Fruit fly (Drosophila melanogaster): ENCODE measurements around the gene Sry-delta.
A peak's percentile ranks its signal among the peaks of the same experiment; 100 is the strongest.

Sry-delta gene

DNA sequence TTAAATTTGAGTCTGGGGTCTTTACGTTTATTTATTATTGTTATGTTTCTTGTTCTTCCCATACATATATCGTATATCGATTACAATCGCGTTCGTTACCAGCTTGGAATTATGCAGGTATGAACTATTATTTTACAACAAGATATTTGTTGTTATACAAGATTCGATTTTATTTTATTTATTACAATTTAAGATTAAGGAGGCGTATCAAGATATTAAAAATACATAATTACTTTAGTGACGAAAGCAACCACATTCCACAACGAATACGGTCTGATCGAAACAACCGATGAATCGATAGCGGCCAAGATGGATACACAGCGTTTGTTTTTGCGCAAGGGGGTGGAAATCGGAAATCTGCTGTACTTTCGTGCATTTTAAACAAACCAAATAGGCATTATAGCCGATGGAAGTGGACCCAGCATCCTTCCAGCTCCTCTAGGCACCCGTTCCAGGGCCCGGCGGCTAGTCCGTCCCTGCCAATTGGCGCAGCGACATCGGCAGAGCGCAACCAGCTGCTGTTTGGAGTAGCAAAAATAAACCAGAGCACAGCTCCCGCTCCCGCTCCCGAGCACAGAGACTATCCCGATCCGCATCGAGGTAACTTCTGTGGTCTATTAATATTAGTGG lies 45.4 kb upstream of the Sry-delta start, which contains the start of the genes CG15525 and CG11504 (continued):
- TF ChIP-seq Dll (GFP tag; IDR thresholded peaks at IDR 0.05; ENCODE audit: partially characterized antibody) (peak; percentile 92), CG6272 (GFP tag; IDR thresholded peaks at IDR 0.05) (peak; percentile 66), zfh2 (GFP tag; optimal IDR thresholded peaks at IDR 0.05) (peak; percentile 56), CG12391 (tag; optimal IDR thresholded peaks at IDR 0.05) (peak; percentile 78), crol (GFP tag; IDR thresholded peaks at IDR 0.05) (peak; percentile 81), CG34376 (GFP tag; optimal IDR thresholded peaks at IDR 0.05) (no peak), CG15011 (GFP tag; optimal IDR thresholded peaks at IDR 0.05) (no peak), HmgD (GFP tag; optimal IDR thresholded peaks at IDR 0.05) (peak; percentile 10), CG11723 (GFP tag; optimal IDR thresholded peaks at IDR 0.05) (no peak), slp2 (GFP tag; optimal IDR thresholded peaks at IDR 0.05) (no peak), CG11247 (GFP tag; IDR thresholded peaks at IDR 0.05) (no peak), CG10543 (GFP tag; optimal IDR thresholded peaks at IDR 0.05) (no peak), CG30403 (GFP tag; optimal IDR thresholded peaks at IDR 0.05) (peak; percentile 71), CG4282 (GFP tag; optimal IDR thresholded peaks at IDR 0.05) (no peak), CG10209 (GFP tag; optimal IDR thresholded peaks at IDR 0.05) (no peak), Myb (GFP tag; optimal IDR thresholded peaks at IDR 0.05) (no peak), pfk (GFP tag; optimal IDR thresholded peaks at IDR 0.05) (no peak), CG31224 (GFP tag; IDR thresholded peaks at IDR 0.05) (no peak), fu2 (GFP tag; optimal IDR thresholded peaks at IDR 0.05) (peak; percentile 41), CG17385 (GFP tag; optimal IDR thresholded peaks at IDR 0.05) (peak; percentile 92), CG5180 (GFP tag; optimal IDR thresholded peaks at IDR 0.05) (no peak), CG9932 (GFP tag; IDR thresholded peaks at IDR 0.05) (peak; percentile 84), hb (GFP tag; IDR thresholded peaks at IDR 0.05; ENCODE audit: partially characterized antibody) (peak; percentile 90), slou (GFP tag; optimal IDR thresholded peaks at IDR 0.05) (no peak), chn (GFP tag; optimal IDR thresholded peaks at IDR 0.05) (peak; percentile 47), CG1792 (GFP tag; optimal IDR thresholded peaks at IDR 0.05) (no peak), ham (GFP tag; IDR thresholded peaks at IDR 0.05) (no peak), CG12744 (GFP tag; optimal IDR thresholded peaks at IDR 0.05) (no peak), CG2712 (tag; optimal IDR thresholded peaks at IDR 0.05) (no peak), CG14441 (GFP tag; IDR thresholded peaks at IDR 0.05) (peak; percentile 65), Chrac-16 (GFP tag; optimal IDR thresholded peaks at IDR 0.05) (peak; percentile 54), CG14860 (GFP tag; IDR thresholded peaks at IDR 0.05; ENCODE audit: partially characterized antibody) (peak; percentile 87), caup (GFP tag; optimal IDR thresholded peaks at IDR 0.05; ENCODE audit: severe bottlenecking) (no peak), Atf6 (GFP tag; IDR thresholded peaks at IDR 0.05) (peak; percentile 63; the same call in 1 of the 2 replicates), mld (GFP tag; IDR thresholded peaks at IDR 0.05; ENCODE audit: partially characterized antibody) (0 out of 3 replicates have a peak, but pooled peaks have one; percentile 71), unpg (GFP tag; optimal IDR thresholded peaks at IDR 0.05) (no peak), CG17328 (GFP tag; IDR thresholded peaks at IDR 0.05) (peak; percentile 51; the same call in 1 of the 2 replicates), Tbp (GFP tag; optimal IDR thresholded peaks at IDR 0.05) (no peak), chif (GFP tag; optimal IDR thresholded peaks at IDR 0.05) (peak in 1 of 2 experiments; percentile 42), Kr (GFP tag; optimal IDR thresholded peaks at IDR 0.05) (no peak), ash1 (GFP tag; optimal IDR thresholded peaks at IDR 0.05) (no peak), Jarid2 (GFP tag; optimal IDR thresholded peaks at IDR 0.05) (no peak), Max (GFP tag; optimal IDR thresholded peaks at IDR 0.05) (peak; percentile 49), chinmo (GFP tag; IDR thresholded peaks at IDR 0.05; ENCODE audit: partially characterized antibody) (peak; percentile 85; the same call in 1 of the 4 replicates), org-1 (GFP tag; optimal IDR thresholded peaks at IDR 0.05) (no peak), Hmr (GFP tag; optimal IDR thresholded peaks at IDR 0.05) (no peak), CG9215 (GFP tag; IDR thresholded peaks at IDR 0.05) (peak; percentile 57), CG5953 (GFP tag; IDR thresholded peaks at IDR 0.05) (peak; percentile 38; the same call in 1 of the 2 replicates), CG31388 (GFP tag; optimal IDR thresholded peaks at IDR 0.05) (no peak), CG4404 (GFP tag; IDR thresholded peaks at IDR 0.05) (no peak)
